Fruit fly (Drosophila melanogaster) whole organism, embryonic: ENCODE data around the gene CG6470.

ENCODE experiments used
- Awh ChIP-seq: fragments of 200-800 bp; sonication (Bioruptor generic); IDR thresholded peaks from 2 replicates; pipeline ENCODE4, ENCODE4 v1.3.6; 2022; ENCODE audit warnings: missing biosample characterization, missing genetic modification characterization
- CG10462 ChIP-seq: fragments of 200-800 bp; sonication (Bioruptor generic); optimal IDR thresholded peaks from 2 replicates; lab custom pipeline; 2016; ENCODE audit warnings: missing biosample characterization, missing genetic modification characterization
- CG11093 ChIP-seq: fragments of 200-800 bp; sonication (Bioruptor generic); IDR thresholded peaks from 3 replicates; pipeline ENCODE4 v1.3.6; 2022; ENCODE audit warnings: missing biosample characterization, missing genetic modification characterization
- CG11398 ChIP-seq: fragments of 200-800 bp; sonication (Bioruptor generic); optimal IDR thresholded peaks from 2 replicates; lab custom pipeline; 2016; ENCODE audit warnings: missing biosample characterization, missing genetic modification characterization
- CG11695 ChIP-seq: fragments of 200-800 bp; sonication (Bioruptor generic); IDR thresholded peaks from 3 replicates; pipeline ENCODE4 v1.3.6; 2022; ENCODE audit warnings: missing biosample characterization, missing genetic modification characterization
- CG14050 ChIP-seq: fragments of 200-800 bp; sonication (Bioruptor generic); IDR thresholded peaks from 3 replicates; pipeline ENCODE4 v1.3.6; 2022; ENCODE audit warnings: missing biosample characterization, missing genetic modification characterization
- CG15269 ChIP-seq: fragments of 200-800 bp; sonication (Bioruptor generic); optimal IDR thresholded peaks from 2 replicates; lab custom pipeline; 2018; ENCODE audit warnings: missing biosample characterization, mild to moderate bottlenecking, missing genetic modification characterization, moderate library complexity
- CG16813 ChIP-seq: fragments of 200-800 bp; sonication (Bioruptor generic); IDR thresholded peaks from 3 replicates; pipeline ENCODE4 v1.3.6; 2022; ENCODE audit warnings: missing biosample characterization, missing genetic modification characterization; ENCODE audit not compliant: partially characterized antibody
- CG18262 ChIP-seq: fragments of 200-800 bp; optimal IDR thresholded peaks from 3 replicates; lab custom pipeline; 2019; ENCODE audit warnings: missing biosample characterization, mild to moderate bottlenecking, missing genetic modification characterization, moderate library complexity
- CG18599 ChIP-seq: fragments of 200-800 bp; sonication (Bioruptor generic); optimal IDR thresholded peaks from 3 replicates; lab custom pipeline; 2017; ENCODE audit warnings: missing biosample characterization, missing genetic modification characterization, mild to moderate bottlenecking, moderate library complexity, missing genetic modification reagents
- CG2202 ChIP-seq: fragments of 200-800 bp; sonication (Bioruptor generic); optimal IDR thresholded peaks from 2 replicates; lab custom pipeline; 2018; ENCODE audit warnings: missing biosample characterization, mild to moderate bottlenecking, missing genetic modification characterization
- CG31441 ChIP-seq: fragments of 200-800 bp; sonication (Bioruptor generic); IDR thresholded peaks from 2 replicates; pipeline ENCODE4 v1.3.6; 2022; ENCODE audit warnings: missing biosample characterization, missing genetic modification characterization
- CG3281 ChIP-seq: fragments of 200-800 bp; sonication (Bioruptor generic); optimal IDR thresholded peaks from 3 replicates; lab custom pipeline; 2017; ENCODE audit warnings: missing biosample characterization, mild to moderate bottlenecking, missing genetic modification characterization
- CG4820 ChIP-seq: fragments of 200-800 bp; sonication (Bioruptor generic); optimal IDR thresholded peaks from 3 replicates; lab custom pipeline; 2016; ENCODE audit warnings: missing biosample characterization, missing genetic modification characterization
- CG7556 ChIP-seq: fragments of 200-800 bp; sonication (Bioruptor generic); optimal IDR thresholded peaks from 2 replicates; lab custom pipeline; 2017; ENCODE audit warnings: missing biosample characterization, mild to moderate bottlenecking, missing genetic modification characterization
- CG8359 ChIP-seq: fragments of 200-800 bp; sonication (Bioruptor generic); optimal IDR thresholded peaks from 2 replicates; lab custom pipeline; 2017; ENCODE audit warnings: missing biosample characterization, mild to moderate bottlenecking, missing genetic modification characterization, borderline replicate concordance
- CrebB ChIP-seq: fragments of 200-800 bp; sonication (Bioruptor generic); optimal IDR thresholded peaks from 3 replicates; lab custom pipeline; 2018; ENCODE audit warnings: missing biosample characterization, mild to moderate bottlenecking, missing genetic modification characterization
- Dad ChIP-seq: fragments of 200-800 bp; sonication (Bioruptor generic); optimal IDR thresholded peaks from 3 replicates; lab custom pipeline; 2016; ENCODE audit warnings: missing biosample characterization, missing genetic modification characterization
- Dp ChIP-seq: fragments of 200-800 bp; sonication (Bioruptor generic); optimal IDR thresholded peaks from 2 replicates; lab custom pipeline; 2018; ENCODE audit warnings: missing biosample characterization, mild to moderate bottlenecking, missing genetic modification characterization, moderate library complexity
- Eip74EF ChIP-seq, 2 experiments: fragments of 200-800 bp in 1 of 2; fragments of >200 bp in 1 of 2; sonication (Bioruptor generic) in 1 of 2; optimal IDR thresholded peaks; 2 replicates each; lab custom pipeline; 2017 to 2019; ENCODE audit warnings: missing biosample characterization in 2 of 2, missing genetic modification characterization in 2 of 2, mild to moderate bottlenecking in 1 of 2, moderate library complexity in 1 of 2
- HLH54F ChIP-seq: fragments of 200-800 bp; sonication (Bioruptor generic); optimal IDR thresholded peaks from 3 replicates; lab custom pipeline; 2016; ENCODE audit warnings: missing biosample characterization, missing genetic modification characterization
- Hr51 ChIP-seq, 2 experiments: fragments of 200-800 bp; sonication (Bioruptor generic); optimal IDR thresholded peaks; 2 replicates in 1 of 2; 3 replicates in 1 of 2; lab custom pipeline; 2016 to 2018; ENCODE audit warnings: missing biosample characterization in 2 of 2, missing genetic modification characterization in 2 of 2, mild to moderate bottlenecking in 1 of 2, moderate library complexity in 1 of 2
- Hsf ChIP-seq: fragments of 200-800 bp; sonication (Bioruptor generic); optimal IDR thresholded peaks from 3 replicates; lab custom pipeline; 2016; ENCODE audit warnings: missing biosample characterization, missing genetic modification characterization
- Lim3 ChIP-seq: fragments of 200-800 bp; sonication (Bioruptor generic); IDR thresholded peaks from 2 replicates; pipeline ENCODE4 v1.3.6; 2022; ENCODE audit warnings: missing biosample characterization, missing genetic modification characterization
- Med ChIP-seq: fragments of 200-800 bp; sonication (Bioruptor generic); peaks from one replicate; lab custom pipeline; 2016; ENCODE audit warnings: missing biosample characterization, missing genetic modification characterization, mild to moderate bottlenecking, inconsistent platforms, moderate library complexity
- Mes4 ChIP-seq: fragments of 200-800 bp; sonication (Bioruptor generic); optimal IDR thresholded peaks from 2 replicates; lab custom pipeline; 2016; ENCODE audit warnings: missing biosample characterization, missing genetic modification characterization
- NFAT ChIP-seq: fragments of 200-800 bp; sonication (Bioruptor generic); IDR thresholded peaks from 2 replicates; pipeline ENCODE4 v1.3.6; 2022; ENCODE audit warnings: missing biosample characterization, missing genetic modification characterization
- Opbp ChIP-seq: fragments of 200-800 bp; sonication (Bioruptor generic); IDR thresholded peaks from 3 replicates; pipeline ENCODE4 v1.3.6; 2022; ENCODE audit warnings: missing biosample characterization, missing genetic modification characterization; ENCODE audit not compliant: partially characterized antibody
- Optix ChIP-seq: fragments of 200-800 bp; sonication (Bioruptor generic); IDR thresholded peaks from 3 replicates; pipeline ENCODE4 v1.3.6; 2022; ENCODE audit warnings: missing biosample characterization, missing genetic modification characterization
- cad ChIP-seq: fragments of >200 bp; optimal IDR thresholded peaks from 2 replicates; lab custom pipeline; 2017; ENCODE audit warnings: missing biosample characterization, missing genetic modification characterization
- cas ChIP-seq: fragments of 200-800 bp; sonication (Bioruptor generic); IDR thresholded peaks from 2 replicates; pipeline ENCODE4 v1.3.6; 2022; ENCODE audit warnings: missing biosample characterization, missing genetic modification characterization
- cg ChIP-seq: fragments of 200-800 bp; sonication (Bioruptor generic); optimal IDR thresholded peaks from 3 replicates; lab custom pipeline; 2019; ENCODE audit warnings: missing biosample characterization, mild to moderate bottlenecking, missing genetic modification characterization, moderate library complexity
- dati ChIP-seq: fragments of 200-800 bp; sonication (Bioruptor generic); IDR thresholded peaks from 2 replicates; pipeline ENCODE4 v1.3.6; 2022; ENCODE audit warnings: missing biosample characterization, missing genetic modification characterization
- dysf ChIP-seq: fragments of 200-800 bp; sonication (Bioruptor generic); IDR thresholded peaks from 3 replicates; pipeline ENCODE4 v1.3.6; 2022; ENCODE audit warnings: missing biosample characterization, missing genetic modification characterization
- en ChIP-seq: fragments of 200-800 bp; sonication (Bioruptor generic); optimal IDR thresholded peaks from 2 replicates; lab custom pipeline; 2016; ENCODE audit warnings: missing biosample characterization, missing genetic modification characterization
- gfzf ChIP-seq: fragments of 200-800 bp; sonication (Bioruptor generic); optimal IDR thresholded peaks from 2 replicates; lab custom pipeline; 2016; ENCODE audit warnings: missing biosample characterization, mild to moderate bottlenecking, missing genetic modification characterization, moderate library complexity
- gro ChIP-seq: fragments of 200-800 bp; sonication (Bioruptor generic); optimal IDR thresholded peaks from 2 replicates; lab custom pipeline; 2016; ENCODE audit warnings: missing biosample characterization, missing genetic modification characterization
- hkb ChIP-seq, 2 experiments: fragments of 200-800 bp in 1 of 2; fragments of >200 bp in 1 of 2; sonication (Bioruptor generic) in 1 of 2; IDR thresholded peaks in 1 of 2; optimal IDR thresholded peaks in 1 of 2; 2 replicates each; pipeline versions ENCODE4 v1.3.6 to Lab custom; 2017 to 2022; ENCODE audit warnings: missing biosample characterization in 1 of 2, missing genetic modification characterization in 1 of 2
- klu ChIP-seq: fragments of 200-800 bp; sonication (Bioruptor generic); IDR thresholded peaks from 2 replicates; pipeline ENCODE4 v1.3.6; 2022; ENCODE audit warnings: missing biosample characterization, missing genetic modification characterization
- nau ChIP-seq: fragments of 200-800 bp; sonication (Bioruptor generic); optimal IDR thresholded peaks from 3 replicates; lab custom pipeline; 2017; ENCODE audit warnings: missing biosample characterization, mild to moderate bottlenecking, missing genetic modification characterization, missing genetic modification reagents
- pho ChIP-seq: fragments of 200-800 bp; sonication (Bioruptor generic); optimal IDR thresholded peaks from 2 replicates; lab custom pipeline; 2016; ENCODE audit warnings: missing biosample characterization, missing genetic modification characterization
- pros ChIP-seq: fragments of 200-800 bp; sonication (Bioruptor generic); optimal IDR thresholded peaks from 3 replicates; lab custom pipeline; 2019; ENCODE audit warnings: missing biosample characterization, mild to moderate bottlenecking, missing genetic modification characterization, moderate library complexity
- pum ChIP-seq: fragments of 200-800 bp; sonication (Bioruptor generic); optimal IDR thresholded peaks from 2 replicates; lab custom pipeline; 2016; ENCODE audit warnings: missing biosample characterization, missing genetic modification characterization
- sc ChIP-seq, 3 experiments: fragments of >200 bp in 2 of 3; fragments of 200-800 bp in 1 of 3; sonication (Bioruptor generic) in 1 of 3; optimal IDR thresholded peaks; 2 replicates in 2 of 3; 3 replicates in 1 of 3; lab custom pipeline; 2017; ENCODE audit warnings: mild to moderate bottlenecking in 1 of 3, missing biosample characterization in 1 of 3, missing genetic modification characterization in 1 of 3, missing genetic modification reagents in 1 of 3
- tna ChIP-seq: fragments of 200-800 bp; sonication (Bioruptor generic); IDR thresholded peaks from 2 replicates; pipeline ENCODE4 v1.3.6; 2022; ENCODE audit warnings: missing biosample characterization, missing genetic modification characterization; ENCODE audit not compliant: partially characterized antibody
- wdn ChIP-seq: fragments of 200-800 bp; sonication (Bioruptor generic); IDR thresholded peaks from 2 replicates; pipeline ENCODE4 v1.3.6; 2022; ENCODE audit warnings: missing biosample characterization, missing genetic modification characterization

Gene CG6470

dm6 chrX:18533308-18533707, 18.6 kb upstream of the CG6470 start (continued):
- TF ChIP-seq Awh (GFP tag; lab: Robert Waterston, UW) (no peak), dysf (0 out of 3 replicates have a peak, but pooled peaks have one; percentile 34), CG11093 (GFP tag; lab: Robert Waterston, UW) (no peak), klu (GFP tag; lab: Robert Waterston, UW) (no peak), CG15269 (tag; lab: Kevin White, UChicago) (no peak), CG10462 (GFP tag; lab: Kevin White, UChicago) (no peak), CG3281 (no peak), cad (GFP tag; lab: Kevin White, UChicago) (no peak), en (GFP tag; lab: Kevin White, UChicago) (no peak), CG16813 (no peak), CG2202 (no peak), pum (GFP tag; lab: Kevin White, UChicago) (no peak), CG4820 (GFP tag; lab: Kevin White, UChicago) (peak; percentile 11), Opbp (GFP tag; lab: Robert Waterston, UW) (no peak), Eip74EF (GFP tag; optimal IDR thresholded peaks at IDR 0.05; lab: Kevin White, UChicago) (peak in 1 of 2 experiments; percentile 61), tna (GFP tag; lab: Robert Waterston, UW) (no peak), cg (no peak), CrebB (tag; lab: Kevin White, UChicago) (no peak), cas (no peak), Hsf (GFP tag; lab: Kevin White, UChicago) (peak; percentile 3), CG31441 (GFP tag; lab: Robert Waterston, UW) (0 out of 2 replicates have a peak, but pooled peaks have one; percentile 37)

- no peak for TF ChIP-seq pros (GFP tag; lab: Kevin White, UChicago)
- peak; percentile 7 for TF ChIP-seq gfzf (GFP tag; lab: Kevin White, UChicago)
- TF ChIP-seq Optix (GFP tag; lab: Robert Waterston, UW), result no peak
- no peak for TF ChIP-seq CG3281
These were observed 13.6 kb upstream of the CG6470 start, which contains the start of the genes CG15042 and CG15047 for dm6 chrX:18528166-18528733. CG15042 (minus strand) TSS chrX:18528266. CG15047 (plus strand) TSS chrX:18528683.

- TF ChIP-seq dati (GFP tag; lab: Robert Waterston, UW) (no peak), Hr51 (GFP tag; optimal IDR thresholded peaks at IDR 0.05; lab: Kevin White, UChicago) (peak in 1 of 2 experiments; percentile 32), Dad (GFP tag; lab: Kevin White, UChicago) (no peak), wdn (GFP tag; lab: Robert Waterston, UW) (no peak), Mes4 (GFP tag; lab: Kevin White, UChicago) (no peak), hkb (optimal IDR thresholded peaks at IDR 0.05; lab: Kevin White, UChicago) (no peak), hkb (GFP tag; IDR thresholded peaks at IDR 0.05; lab: Robert Waterston, UW) (peak; percentile 56), CG14050 (GFP tag; lab: Robert Waterston, UW) (no peak), nau (peak; percentile 4), Lim3 (GFP tag; lab: Robert Waterston, UW) (no peak), CG11695 (0 out of 3 replicates have a peak, but pooled peaks have one; percentile 49), CG7556 (GFP tag; lab: Kevin White, UChicago) (peak; percentile 57), CG8359 (GFP tag; lab: Kevin White, UChicago) (peak; percentile 40), sc (optimal IDR thresholded peaks at IDR 0.05; lab: Kevin White, UChicago) (no peak), sc (GFP tag; optimal IDR thresholded peaks at IDR 0.05; lab: Kevin White, UChicago) (peak; percentile 44), HLH54F (GFP tag; lab: Kevin White, UChicago) (no peak), CG18599 (GFP tag; lab: Kevin White, UChicago) (peak; percentile 50), CG11398 (no peak), CG18262 (tag; lab: Kevin White, UChicago) (peak; percentile 82), NFAT (GFP tag; lab: Robert Waterston, UW) (no peak), gro (GFP tag; lab: Kevin White, UChicago) (no peak), Med (GFP tag; lab: Kevin White, UChicago) (peak; percentile 46), pho (GFP tag; lab: Kevin White, UChicago) (no peak), Dp (GFP tag; lab: Kevin White, UChicago) (no peak)
These were observed 10.1 kb upstream of the CG6470 start for dm6 chrX:18524594-18525266.
